Fruit fly (Drosophila melanogaster) whole organism, embryonic: ENCODE results near the gene CG3625.

ENCODE experiments used
- Bdp1 ChIP-seq: fragments of 200-800 bp; sonication (Bioruptor generic); optimal IDR thresholded peaks from 3 replicates; lab custom pipeline; 2016; ENCODE audit warnings: missing biosample characterization, missing genetic modification characterization
- CG10654 ChIP-seq: fragments of 200-800 bp; sonication (Bioruptor generic); optimal IDR thresholded peaks from 2 replicates; lab custom pipeline; 2016; ENCODE audit warnings: missing biosample characterization, missing genetic modification characterization
- CG11398 ChIP-seq: fragments of 200-800 bp; sonication (Bioruptor generic); optimal IDR thresholded peaks from 2 replicates; lab custom pipeline; 2016; ENCODE audit warnings: missing biosample characterization, missing genetic modification characterization
- CG11723 ChIP-seq: fragments of 200-800 bp; sonication (Bioruptor generic); optimal IDR thresholded peaks from 2 replicates; lab custom pipeline; 2017; ENCODE audit warnings: missing biosample characterization, mild to moderate bottlenecking, missing genetic modification characterization
- CG12104 ChIP-seq: fragments of 200-800 bp; sonication (Bioruptor generic); optimal IDR thresholded peaks from 3 replicates; lab custom pipeline; 2016; ENCODE audit warnings: missing biosample characterization, missing genetic modification characterization
- CG14965 ChIP-seq: fragments of 200-800 bp; sonication (Bioruptor generic); optimal IDR thresholded peaks from 2 replicates; lab custom pipeline; 2016; ENCODE audit warnings: missing biosample characterization, missing genetic modification characterization, borderline replicate concordance
- CG1602 ChIP-seq: fragments of 200-800 bp; sonication (Bioruptor generic); optimal IDR thresholded peaks from 3 replicates; lab custom pipeline; 2016; ENCODE audit warnings: missing biosample characterization, missing genetic modification characterization
- CG17912 ChIP-seq: fragments of 200-800 bp; sonication (Bioruptor generic); optimal IDR thresholded peaks from 2 replicates; lab custom pipeline; 2018; ENCODE audit warnings: missing biosample characterization, mild to moderate bottlenecking, missing genetic modification characterization
- CG18764 ChIP-seq: fragments of 200-800 bp; sonication (Bioruptor generic); optimal IDR thresholded peaks from 3 replicates; lab custom pipeline; 2016; ENCODE audit warnings: missing biosample characterization, missing genetic modification characterization
- CG2116 ChIP-seq: fragments of 200-800 bp; sonication (Bioruptor generic); optimal IDR thresholded peaks from 3 replicates; lab custom pipeline; 2018; ENCODE audit warnings: missing biosample characterization, mild to moderate bottlenecking, missing genetic modification characterization
- CG2875 ChIP-seq: fragments of 200-800 bp; sonication (Bioruptor generic); optimal IDR thresholded peaks from 2 replicates; lab custom pipeline; 2017; ENCODE audit warnings: missing biosample characterization, mild to moderate bottlenecking, missing genetic modification characterization, missing genetic modification reagents
- CG31441 ChIP-seq: fragments of 200-800 bp; sonication (Bioruptor generic); IDR thresholded peaks from 2 replicates; pipeline ENCODE4 v1.3.6; 2022; ENCODE audit warnings: missing biosample characterization, missing genetic modification characterization
- CG32532 ChIP-seq: fragments of 200-800 bp; sonication (Bioruptor generic); IDR thresholded peaks from 2 replicates; pipeline ENCODE4 v1.3.6; 2022; ENCODE audit warnings: missing biosample characterization, missing genetic modification characterization
- CG3847 ChIP-seq: fragments of 200-800 bp; sonication (Bioruptor generic); IDR thresholded peaks from 2 replicates; pipeline ENCODE4 v1.3.6; 2022; ENCODE audit warnings: missing biosample characterization, missing genetic modification characterization
- CG3995 ChIP-seq: fragments of 200-800 bp; sonication (Bioruptor generic); optimal IDR thresholded peaks from 3 replicates; lab custom pipeline; 2016; ENCODE audit warnings: missing biosample characterization, missing genetic modification characterization
- CG6254 ChIP-seq: fragments of 200-800 bp; sonication (Bioruptor generic); optimal IDR thresholded peaks from 3 replicates; lab custom pipeline; 2017; ENCODE audit warnings: mild to moderate bottlenecking, missing biosample characterization, missing genetic modification reagents, missing genetic modification characterization
- CG6854 ChIP-seq: fragments of 200-800 bp; sonication (Bioruptor generic); optimal IDR thresholded peaks from 3 replicates; lab custom pipeline; 2017; ENCODE audit warnings: missing biosample characterization, mild to moderate bottlenecking, missing genetic modification characterization
- CG7357 ChIP-seq: fragments of 200-800 bp; sonication (Bioruptor generic); IDR thresholded peaks from 3 replicates; pipeline ENCODE4 v1.3.6; 2022; ENCODE audit warnings: missing biosample characterization, missing genetic modification characterization
- CG9437 ChIP-seq: fragments of 200-800 bp; sonication (Bioruptor generic); optimal IDR thresholded peaks from 2 replicates; lab custom pipeline; 2018; ENCODE audit warnings: missing biosample characterization, mild to moderate bottlenecking, missing genetic modification characterization
- CG9727 ChIP-seq: fragments of 200-800 bp; sonication (Bioruptor generic); optimal IDR thresholded peaks from 3 replicates; lab custom pipeline; 2017; ENCODE audit warnings: missing biosample characterization, mild to moderate bottlenecking, missing genetic modification characterization
- CG9817 ChIP-seq: fragments of 200-800 bp; sonication (Bioruptor generic); optimal IDR thresholded peaks from 2 replicates; lab custom pipeline; 2018; ENCODE audit warnings: missing biosample characterization, mild to moderate bottlenecking, missing genetic modification characterization, moderate library complexity
- Camta ChIP-seq: fragments of 200-800 bp; sonication (Bioruptor generic); optimal IDR thresholded peaks from 2 replicates; lab custom pipeline; 2016; ENCODE audit warnings: missing biosample characterization, missing genetic modification characterization
- D19B ChIP-seq: fragments of 200-800 bp; sonication (Bioruptor generic); optimal IDR thresholded peaks from 2 replicates; lab custom pipeline; 2017; ENCODE audit warnings: missing biosample characterization, mild to moderate bottlenecking, missing genetic modification characterization
- Dek ChIP-seq: fragments of 200-800 bp; sonication (Bioruptor generic); optimal IDR thresholded peaks from 3 replicates; lab custom pipeline; 2019; ENCODE audit warnings: missing biosample characterization, mild to moderate bottlenecking, missing genetic modification characterization, moderate library complexity
- Dll ChIP-seq: fragments of 200-800 bp; sonication (Bioruptor generic); IDR thresholded peaks from 4 replicates; pipeline ENCODE4 v1.3.6; 2022; ENCODE audit warnings: missing biosample characterization, missing genetic modification characterization; ENCODE audit not compliant: partially characterized antibody
- Eip74EF ChIP-seq, 2 experiments: fragments of 200-800 bp in 1 of 2; fragments of >200 bp in 1 of 2; sonication (Bioruptor generic) in 1 of 2; optimal IDR thresholded peaks; 2 replicates each; lab custom pipeline; 2017 to 2019; ENCODE audit warnings: missing biosample characterization in 2 of 2, missing genetic modification characterization in 2 of 2, mild to moderate bottlenecking in 1 of 2, moderate library complexity in 1 of 2
- GATAe ChIP-seq: fragments of 200-800 bp; sonication (Bioruptor generic); conservative IDR thresholded peaks from 2 replicates; pipeline ENCODE4 v1.3.6; 2022; ENCODE audit warnings: missing biosample characterization, missing genetic modification characterization
- HmgD ChIP-seq: fragments of 200-800 bp; sonication (Bioruptor generic); optimal IDR thresholded peaks from 3 replicates; lab custom pipeline; 2016; ENCODE audit warnings: missing biosample characterization, missing genetic modification characterization
- NfI ChIP-seq: fragments of 200-800 bp; sonication (Bioruptor generic); optimal IDR thresholded peaks from 3 replicates; lab custom pipeline; 2018; ENCODE audit warnings: missing biosample characterization, mild to moderate bottlenecking, missing genetic modification characterization, moderate library complexity
- Poxn ChIP-seq: fragments of 200-800 bp; sonication (Bioruptor generic); IDR thresholded peaks from 2 replicates; pipeline ENCODE4 v1.3.6; 2022; ENCODE audit warnings: missing biosample characterization, missing genetic modification characterization
- Sox100B ChIP-seq: fragments of 200-800 bp; sonication (Bioruptor generic); optimal IDR thresholded peaks from 3 replicates; lab custom pipeline; 2018; ENCODE audit warnings: missing biosample characterization, mild to moderate bottlenecking, missing genetic modification characterization
- Tbp ChIP-seq: fragments of >200 bp; optimal IDR thresholded peaks from 2 replicates; lab custom pipeline; 2018; ENCODE audit warnings: missing biosample characterization, missing genetic modification characterization
- abd-A ChIP-seq: fragments of 200-800 bp; sonication (Bioruptor generic); optimal IDR thresholded peaks from 3 replicates; lab custom pipeline; 2019; ENCODE audit warnings: missing biosample characterization, mild to moderate bottlenecking, missing genetic modification characterization, moderate library complexity
- bbx ChIP-seq: fragments of 200-800 bp; sonication (Bioruptor generic); IDR thresholded peaks from 2 replicates; pipeline ENCODE4 v1.3.6; 2022; ENCODE audit warnings: missing biosample characterization, missing genetic modification characterization; ENCODE audit not compliant: partially characterized antibody
- cato ChIP-seq: fragments of 200-800 bp; sonication (Bioruptor generic); optimal IDR thresholded peaks from 2 replicates; lab custom pipeline; 2016; ENCODE audit warnings: missing biosample characterization, missing genetic modification characterization, borderline replicate concordance
- crp ChIP-seq, 2 experiments: fragments of 200-800 bp; sonication (Bioruptor generic); optimal IDR thresholded peaks; 2 replicates in 1 of 2; 3 replicates in 1 of 2; lab custom pipeline; 2017; ENCODE audit warnings: missing biosample characterization in 2 of 2, missing genetic modification characterization in 2 of 2, mild to moderate bottlenecking in 1 of 2, moderate library complexity in 1 of 2
- dan ChIP-seq: fragments of 200-800 bp; sonication (Bioruptor generic); IDR thresholded peaks from 2 replicates; pipeline ENCODE4 v1.3.6; 2022; ENCODE audit warnings: missing biosample characterization, missing genetic modification characterization
- danr ChIP-seq: fragments of 200-800 bp; sonication (Bioruptor generic); IDR thresholded peaks from 2 replicates; pipeline ENCODE4 v1.3.6; 2022; ENCODE audit warnings: missing biosample characterization, missing genetic modification characterization
- fd3F ChIP-seq: fragments of 200-800 bp; sonication (Bioruptor generic); optimal IDR thresholded peaks from 2 replicates; lab custom pipeline; 2018; ENCODE audit warnings: missing biosample characterization, mild to moderate bottlenecking, missing genetic modification characterization, moderate library complexity
- gsb ChIP-seq: fragments of 200-800 bp; sonication (Bioruptor generic); IDR thresholded peaks from 2 replicates; pipeline ENCODE4 v1.3.6; 2022; ENCODE audit warnings: missing biosample characterization, missing genetic modification characterization
- hb ChIP-seq: fragments of 200-800 bp; sonication (Bioruptor generic); IDR thresholded peaks from 3 replicates; pipeline ENCODE4 v1.3.6; 2022; ENCODE audit warnings: missing biosample characterization, missing genetic modification characterization; ENCODE audit not compliant: partially characterized antibody
- insv ChIP-seq, 2 experiments: fragments of 200-800 bp; sonication (Bioruptor generic); optimal IDR thresholded peaks; 3 replicates each; lab custom pipeline; 2016 to 2018; ENCODE audit warnings: missing biosample characterization in 2 of 2, missing genetic modification characterization in 2 of 2
- inv ChIP-seq: fragments of 200-800 bp; sonication (Bioruptor generic); IDR thresholded peaks from 2 replicates; pipeline ENCODE4 v1.3.6; 2022; ENCODE audit warnings: missing biosample characterization, missing genetic modification characterization; ENCODE audit not compliant: partially characterized antibody
- maf-S ChIP-seq: fragments of 200-800 bp; sonication (Bioruptor generic); optimal IDR thresholded peaks from 2 replicates; lab custom pipeline; 2016; ENCODE audit warnings: missing biosample characterization, missing genetic modification characterization
- mld ChIP-seq: fragments of 200-800 bp; sonication (Bioruptor generic); IDR thresholded peaks from 3 replicates; pipeline ENCODE4 v1.3.6; 2022; ENCODE audit warnings: missing biosample characterization, missing genetic modification characterization; ENCODE audit not compliant: partially characterized antibody
- p53 ChIP-seq: fragments of 200-800 bp; sonication (Bioruptor generic); optimal IDR thresholded peaks from 2 replicates; lab custom pipeline; 2016; ENCODE audit warnings: missing biosample characterization, missing genetic modification characterization
- row ChIP-seq: fragments of 200-800 bp; sonication (Bioruptor generic); IDR thresholded peaks from 3 replicates; pipeline ENCODE4 v1.3.6; 2022; ENCODE audit warnings: missing biosample characterization, missing genetic modification characterization
- sug ChIP-seq: fragments of 200-800 bp; optimal IDR thresholded peaks from 2 replicates; lab custom pipeline; 2019; ENCODE audit warnings: missing biosample characterization, mild to moderate bottlenecking, missing genetic modification characterization, moderate library complexity
- tio ChIP-seq: fragments of 200-800 bp; sonication (Bioruptor generic); optimal IDR thresholded peaks from 2 replicates; lab custom pipeline; 2017; ENCODE audit warnings: missing biosample characterization, missing genetic modification characterization, inconsistent platforms
- tup ChIP-seq: fragments of 200-800 bp; sonication (Bioruptor generic); optimal IDR thresholded peaks from 2 replicates; lab custom pipeline; 2016; ENCODE audit warnings: missing biosample characterization, mild to moderate bottlenecking, missing genetic modification characterization, moderate library complexity

The CG3625 gene

dm6 chr2L:305646-306045, 14.1 kb upstream of the CG3625 start, which contains the start of gene Plc21C (continued):
- TF ChIP-seq Bdp1 (GFP tag; lab: Kevin White, UChicago) (peak; percentile 10), CG3995 (GFP tag; lab: Kevin White, UChicago) (peak; percentile 83), CG11723 (GFP tag; lab: Kevin White, UChicago) (no peak), tio (GFP tag; lab: Kevin White, UChicago) (no peak), NfI (GFP tag; lab: Kevin White, UChicago) (no peak), insv (GFP tag; optimal IDR thresholded peaks at IDR 0.05; lab: Kevin White, UChicago) (no peak), bbx (GFP tag; lab: Robert Waterston, UW) (no peak), abd-A (tag; lab: Kevin White, UChicago) (peak; percentile 13), CG11398 (GFP tag; lab: Kevin White, UChicago) (peak; percentile 25), HmgD (GFP tag; lab: Kevin White, UChicago) (peak; percentile 61), GATAe (GFP tag; lab: Robert Waterston, UW) (no peak), Camta (GFP tag; lab: Kevin White, UChicago) (peak; percentile 37), CG31441 (GFP tag; lab: Robert Waterston, UW) (0 out of 2 replicates have a peak, but pooled peaks have one; percentile 46), D19B (GFP tag; lab: Kevin White, UChicago) (no peak), tup (GFP tag; lab: Kevin White, UChicago) (peak; percentile 5), Eip74EF (GFP tag; optimal IDR thresholded peaks at IDR 0.05; lab: Kevin White, UChicago) (no peak), CG9817 (tag; lab: Kevin White, UChicago) (peak; percentile 46), mld (GFP tag; lab: Robert Waterston, UW) (no peak), dan (no peak), CG10654 (GFP tag; lab: Kevin White, UChicago) (peak; percentile 18), Dll (GFP tag; lab: Robert Waterston, UW) (peak; percentile 60; the same call in 3 of the 4 replicates), CG2116 (GFP tag; lab: Kevin White, UChicago) (peak; percentile 81), CG18764 (GFP tag; lab: Kevin White, UChicago) (no peak), row (GFP tag; lab: Robert Waterston, UW) (peak; percentile 79), Tbp (GFP tag; lab: Kevin White, UChicago) (no peak), CG3847 (GFP tag; lab: Robert Waterston, UW) (peak; percentile 85), CG9437 (GFP tag; lab: Kevin White, UChicago) (peak; percentile 23), Dek (peak; percentile 42), CG6254 (GFP tag; lab: Kevin White, UChicago) (no peak), danr (GFP tag; lab: Robert Waterston, UW) (no peak), maf-S (GFP tag; lab: Kevin White, UChicago) (no peak), Sox100B (GFP tag; lab: Kevin White, UChicago) (no peak), crp (GFP tag; optimal IDR thresholded peaks at IDR 0.05; lab: Kevin White, UChicago) (peak; percentile 16 to 88), CG9727 (GFP tag; lab: Kevin White, UChicago) (peak; percentile 61), Poxn (GFP tag; lab: Robert Waterston, UW) (no peak), CG12104 (no peak), CG14965 (GFP tag; lab: Kevin White, UChicago) (no peak), inv (GFP tag; lab: Robert Waterston, UW) (no peak; the same call in 1 of the 2 replicates), p53 (GFP tag; lab: Kevin White, UChicago) (no peak), fd3F (GFP tag; lab: Kevin White, UChicago) (no peak), gsb (GFP tag; lab: Robert Waterston, UW) (no peak), CG1602 (GFP tag; lab: Kevin White, UChicago) (peak; percentile 38), CG17912 (GFP tag; lab: Kevin White, UChicago) (no peak), CG7357 (GFP tag; lab: Robert Waterston, UW) (no peak), cato (GFP tag; lab: Kevin White, UChicago) (no peak), CG32532 (GFP tag; lab: Robert Waterston, UW) (peak; percentile 56; the same call in 1 of the 2 replicates), CG2875 (GFP tag; lab: Kevin White, UChicago) (no peak), sug (peak; percentile 71), CG6854 (peak; percentile 4), hb (GFP tag; lab: Robert Waterston, UW) (no peak)
